Fruit fly (Drosophila melanogaster) whole organism, pupa: ENCODE results near the gene Pex7.

Source experiments
- CG12605 ChIP-seq: fragments of 200-800 bp; sonication (Bioruptor generic); IDR thresholded peaks from 2 replicates; pipeline ENCODE4 v1.3.6; 2022; ENCODE audit warnings: missing biosample characterization, missing genetic modification characterization
- CG8301 ChIP-seq: fragments of 200-800 bp; sonication (Bioruptor generic); optimal IDR thresholded peaks from 2 replicates; lab custom pipeline; 2018; ENCODE audit warnings: missing biosample characterization, mild to moderate bottlenecking, missing genetic modification characterization
- CG9948 ChIP-seq: fragments of 200-800 bp; sonication (Bioruptor generic); optimal IDR thresholded peaks from 2 replicates; lab custom pipeline; 2018; ENCODE audit warnings: missing biosample characterization, mild to moderate bottlenecking, missing genetic modification characterization, moderate library complexity
- Ets98B ChIP-seq: fragments of 200-800 bp; sonication (Bioruptor generic); IDR thresholded peaks from 2 replicates; pipeline ENCODE4 v1.3.6; 2022; ENCODE audit warnings: missing biosample characterization, missing genetic modification characterization
- Pif1B ChIP-seq: fragments of 200-800 bp; sonication (Bioruptor generic); optimal IDR thresholded peaks from 3 replicates; lab custom pipeline; 2016; ENCODE audit warnings: missing biosample characterization, missing genetic modification characterization

- TF ChIP-seq Pif1B (no peak), CG12605 (GFP tag; lab: Robert Waterston, UW) (no peak), CG9948 (tag; lab: Kevin White, UChicago) (no peak), CG8301 (tag; lab: Kevin White, UChicago) (no peak), Ets98B (GFP tag; lab: Robert Waterston, UW) (no peak)
These were observed 25.5 kb upstream of the Pex7 start for dm6 chr3L:8621465-8621864.
